Worm (Caenorhabditis elegans) whole organism, L4/young adult: ENCODE data around the gene sto-4.

Experiments
- W03F9.2 ChIP-seq: fragments of 150-350 bp; optimal IDR thresholded peaks from 2 replicates; lab custom pipeline; 2014; ENCODE audit warnings: missing biosample characterization, missing genetic modification characterization
- him-1 ChIP-seq: sonication (generic microtip); optimal IDR thresholded peaks from 2 replicates; lab custom pipeline; 2016; ENCODE audit warnings: missing genotype, missing genetic modification reagents, missing genetic modification characterization, missing compliant biosample characterization

DNA sequence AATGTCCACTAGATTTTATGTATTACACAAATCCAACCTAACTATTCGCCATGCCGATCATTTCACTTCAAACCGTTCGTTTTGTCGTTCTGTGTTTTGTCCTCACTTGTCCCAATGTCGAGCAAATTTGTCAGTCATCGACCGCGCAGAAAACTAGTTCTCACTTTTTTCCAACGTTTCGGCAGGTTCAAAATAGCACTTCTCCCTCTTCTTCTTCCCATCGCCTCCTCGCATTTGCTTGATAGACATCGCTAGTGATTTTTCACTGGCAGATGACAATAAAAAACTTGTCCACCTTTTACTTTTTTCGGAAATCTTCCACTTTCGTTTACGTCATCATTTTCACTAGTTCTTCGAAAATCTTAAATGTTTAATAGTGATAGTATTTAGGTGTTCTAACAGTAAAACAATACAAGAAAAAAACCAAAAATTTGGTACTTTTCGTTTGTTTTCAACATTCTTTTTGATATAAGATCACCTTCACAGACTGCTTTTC, 21.6 kb downstream of the sto-4 start:
- no peak for TF ChIP-seq W03F9.2 (tag; lab: Kevin White, UChicago)
- no peak for TF ChIP-seq him-1 (tag; lab: Kevin White, UChicago)
